Fruit fly (Drosophila melanogaster): ENCODE results near the gene tal-2A.

DNA sequence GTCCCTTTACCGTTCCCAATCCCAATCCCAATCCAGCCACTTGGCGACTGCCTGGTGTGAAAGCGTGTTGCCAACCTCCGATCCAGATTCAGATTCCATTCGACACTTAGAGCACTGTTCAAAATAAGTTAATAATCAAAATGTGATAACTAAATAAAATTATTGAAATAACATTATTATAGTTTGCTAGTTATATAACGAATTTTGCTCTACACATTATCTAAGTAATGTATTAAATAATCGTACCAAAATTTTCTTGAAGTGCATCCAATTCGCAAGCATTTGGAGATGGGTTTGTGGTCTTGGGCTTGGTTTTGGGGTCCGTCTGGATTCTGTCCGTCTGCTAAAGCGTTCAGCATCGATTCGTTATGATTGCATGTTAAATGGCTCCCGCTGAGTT lies 36.4 kb downstream of the tal-2A start:
- TF ChIP-seq CG8478 (optimal IDR thresholded peaks at IDR 0.05) (no peak), CTCF (optimal IDR thresholded peaks at IDR 0.05) (no peak)

All from S2 (cell line).